Fruit fly (Drosophila melanogaster): ENCODE data around the gene psd.
A peak's percentile ranks its signal among the peaks of the same experiment; 100 is the strongest.

Gene psd

dm6 chr2L:5997609-5998229, 33.0 kb upstream of the psd start (continued):
- TF ChIP-seq gsb (GFP tag; IDR thresholded peaks at IDR 0.05) (peak; percentile 34; the same call in 1 of the 2 replicates), HHEX (GFP tag; optimal IDR thresholded peaks at IDR 0.05) (peak; percentile 77), sima (GFP tag; optimal IDR thresholded peaks at IDR 0.05) (no peak), phol (tag; optimal IDR thresholded peaks at IDR 0.05) (peak; percentile 93), D19A (tag; optimal IDR thresholded peaks at IDR 0.05) (peak; percentile 34), Sry-β (GFP tag; optimal IDR thresholded peaks at IDR 0.05) (peak; percentile 45), CG8281 (tag; optimal IDR thresholded peaks at IDR 0.05) (peak; percentile 33), CG13894 (tag; optimal IDR thresholded peaks at IDR 0.05) (peak; percentile 42), Bteb2 (GFP tag; optimal IDR thresholded peaks at IDR 0.05) (no peak), usp (GFP tag; optimal IDR thresholded peaks at IDR 0.05) (no peak), Gug (GFP tag; IDR thresholded peaks at IDR 0.05) (no peak), Sry-δ (GFP tag; optimal IDR thresholded peaks at IDR 0.05) (no peak), her (GFP tag; optimal IDR thresholded peaks at IDR 0.05) (no peak), CG11723 (GFP tag; optimal IDR thresholded peaks at IDR 0.05) (peak; percentile 78), Bdp1 (GFP tag; optimal IDR thresholded peaks at IDR 0.05) (no peak), Dad (GFP tag; optimal IDR thresholded peaks at IDR 0.05) (peak; percentile 20), CG7556 (GFP tag; optimal IDR thresholded peaks at IDR 0.05) (peak; percentile 1), Deaf1 (tag; optimal IDR thresholded peaks at IDR 0.05) (peak; percentile 37), amos (GFP tag; IDR thresholded peaks at IDR 0.05; ENCODE audit: partially characterized antibody) (no peak), pum (GFP tag; optimal IDR thresholded peaks at IDR 0.05) (no peak), CG3847 (GFP tag; IDR thresholded peaks at IDR 0.05) (no peak), bigmax (GFP tag; optimal IDR thresholded peaks at IDR 0.05) (no peak), CG7372 (GFP tag; IDR thresholded peaks at IDR 0.05) (no peak), crol (GFP tag; IDR thresholded peaks at IDR 0.05) (no peak), HLH3B (GFP tag; IDR thresholded peaks at IDR 0.05) (no peak; the same call in 1 of the 2 replicates), fd3F (GFP tag; optimal IDR thresholded peaks at IDR 0.05) (no peak), aop (GFP tag; IDR thresholded peaks at IDR 0.05) (0 out of 2 replicates have a peak, but pooled peaks have one; percentile 3), pho (GFP tag; optimal IDR thresholded peaks at IDR 0.05) (no peak), tap (tag; optimal IDR thresholded peaks at IDR 0.05) (peak; percentile 20), CG10979 (tag; optimal IDR thresholded peaks at IDR 0.05) (peak; percentile 37), CG8089 (GFP tag; optimal IDR thresholded peaks at IDR 0.05) (no peak), CG33557 (GFP tag; optimal IDR thresholded peaks at IDR 0.05) (peak; percentile 66), hkb (optimal IDR thresholded peaks at IDR 0.05) (no peak), hkb (GFP tag; IDR thresholded peaks at IDR 0.05) (peak; percentile 71), CG12942 (GFP tag; optimal IDR thresholded peaks at IDR 0.05) (no peak), CG7271 (tag; optimal IDR thresholded peaks at IDR 0.05) (peak; percentile 73), gce (GFP tag; IDR thresholded peaks at IDR 0.05) (peak; percentile 37; the same call in 1 of the 3 replicates), Sox100B (GFP tag; optimal IDR thresholded peaks at IDR 0.05) (peak; percentile 75), CG10654 (GFP tag; optimal IDR thresholded peaks at IDR 0.05) (no peak), nau (GFP tag; optimal IDR thresholded peaks at IDR 0.05) (no peak), CG17385 (GFP tag; optimal IDR thresholded peaks at IDR 0.05) (peak; percentile 64), CG11504 (tag; optimal IDR thresholded peaks at IDR 0.05) (no peak), Adf1 (GFP tag; IDR thresholded peaks at IDR 0.05) (peak; percentile 79), CG5180 (GFP tag; optimal IDR thresholded peaks at IDR 0.05) (peak; percentile 72), CG1529 (GFP tag; optimal IDR thresholded peaks at IDR 0.05) (peak; percentile 40), Abd-B (GFP tag; optimal IDR thresholded peaks at IDR 0.05) (no peak), danr (GFP tag; IDR thresholded peaks at IDR 0.05) (no peak), CG2712 (tag; optimal IDR thresholded peaks at IDR 0.05) (peak; percentile 49), Kr (GFP tag; optimal IDR thresholded peaks at IDR 0.05) (no peak), CG4424 (GFP tag; optimal IDR thresholded peaks at IDR 0.05) (no peak), CG13123 (GFP tag; optimal IDR thresholded peaks at IDR 0.05) (no peak)

Data from whole organism, embryonic.